Worm (Caenorhabditis elegans): ENCODE measurements around the gene rgs-1.

DNA sequence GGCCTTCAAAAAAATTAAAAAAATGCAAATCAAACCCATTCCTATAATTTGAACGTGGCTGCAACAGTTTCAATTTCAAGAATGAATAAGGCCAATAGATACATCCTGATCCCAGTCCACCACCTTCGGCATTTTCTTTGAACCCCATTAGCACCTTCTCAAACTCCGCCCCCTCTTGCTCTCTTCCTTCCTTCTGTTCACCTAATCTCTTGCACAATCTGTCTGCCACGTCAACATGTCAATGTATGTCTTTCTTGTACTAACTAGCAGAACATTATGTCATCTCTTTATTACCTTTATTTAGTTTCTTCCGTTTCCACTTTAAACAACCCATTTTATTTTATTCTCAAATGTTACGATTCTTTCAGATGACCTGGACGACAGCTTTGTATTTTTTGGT lies 22.8 kb downstream of the rgs-1 start, which contains the start of gene C05B5.4:
- TF ChIP-seq skn-1 (tag; optimal IDR thresholded peaks at IDR 0.05) = no peak
- no peak for TF ChIP-seq ztf-11 (tag; optimal IDR thresholded peaks at IDR 0.05)
- TF ChIP-seq ama-1 (optimal IDR thresholded peaks at IDR 0.05) = no peak
- TF ChIP-seq aly-2 (tag; optimal IDR thresholded peaks at IDR 0.05) = no peak
- TF ChIP-seq nhr-11 (tag; optimal IDR thresholded peaks at IDR 0.05) = no peak
- TF ChIP-seq nhr-10 (tag; optimal IDR thresholded peaks at IDR 0.05) = no peak
- TF ChIP-seq unc-55 (GFP tag; optimal IDR thresholded peaks at IDR 0.05) = no peak
- no peak for TF ChIP-seq mbf-1 (tag; optimal IDR thresholded peaks at IDR 0.05)
- TF ChIP-seq nhr-77 (tag; optimal IDR thresholded peaks at IDR 0.05) = no peak
- no peak for TF ChIP-seq snpc-4 (tag; optimal IDR thresholded peaks at IDR 0.05)
- no peak for TF ChIP-seq sma-3 (GFP tag; optimal IDR thresholded peaks at IDR 0.05)
- TF ChIP-seq mab-5 (tag; optimal IDR thresholded peaks at IDR 0.05) = no peak

Measured in whole organism, L2 larva.